Worm (Caenorhabditis elegans): ENCODE results near the gene ppfr-4.

Gene ppfr-4

DNA sequence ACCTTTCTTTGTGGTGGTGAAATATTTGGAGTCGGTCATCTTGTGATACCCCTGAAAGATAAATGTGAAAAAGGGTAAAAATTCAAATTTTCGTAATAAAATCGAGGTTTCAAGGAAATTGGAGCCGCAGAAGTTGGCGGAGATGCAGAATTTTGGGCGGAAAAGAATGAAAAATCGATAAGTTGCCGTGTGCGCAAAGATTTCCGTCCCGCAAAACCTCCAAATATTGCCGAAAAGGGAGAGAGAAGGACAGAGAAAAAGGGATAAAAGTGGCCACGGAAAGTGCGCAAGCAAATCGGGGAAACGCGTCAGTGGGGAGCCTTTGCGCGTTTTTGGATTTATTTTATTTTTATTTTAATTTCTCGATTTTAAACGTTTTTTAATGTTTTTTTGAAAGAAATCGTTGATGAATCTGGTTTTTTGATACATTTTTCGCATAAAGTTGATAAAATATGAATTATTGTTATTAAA is 22.7 kb upstream of the ppfr-4 start, which contains the start of gene apb-1 (continued):
- TF ChIP-seq ZK185.1 (tag; optimal IDR thresholded peaks at IDR 0.05; ENCODE audit: poor library complexity, severe bottlenecking) (no peak), ztf-25 (GFP tag; IDR thresholded peaks at IDR 0.05) (no peak), Y67H2A.10 (GFP tag; conservative IDR thresholded peaks at IDR 0.05) (0 out of 2 replicates have a peak, but pooled peaks have one; percentile 6), hmg-1.2 (GFP tag; IDR thresholded peaks at IDR 0.05) (peak; percentile 61), tlf-1 (GFP tag; optimal IDR thresholded peaks at IDR 0.05) (peak; percentile 79), rcor-1 (GFP tag; IDR thresholded peaks at IDR 0.05) (peak; percentile 92), nhr-179 (tag; optimal IDR thresholded peaks at IDR 0.05) (no peak), ztf-26 (tag; optimal IDR thresholded peaks at IDR 0.05) (peak; percentile 84), pha-4 (tag; optimal IDR thresholded peaks at IDR 0.05) (no peak), mxl-1 (tag; optimal IDR thresholded peaks at IDR 0.05) (no peak), ceh-27 (GFP tag; optimal IDR thresholded peaks at IDR 0.05) (no peak), ceh-40 (GFP tag; IDR thresholded peaks at IDR 0.05) (no peak), ceh-91 (GFP tag; IDR thresholded peaks at IDR 0.05) (peak; percentile 56), madf-10 (tag; optimal IDR thresholded peaks at IDR 0.05) (peak; percentile 62), hsf-1 (GFP tag; IDR thresholded peaks at IDR 0.05) (no peak; the same call in 1 of the 2 replicates), let-607 (tag; optimal IDR thresholded peaks at IDR 0.05) (peak in 1 of 2 experiments; percentile 73), dpff-1 (tag; optimal IDR thresholded peaks at IDR 0.05) (no peak), attf-6 (GFP tag; IDR thresholded peaks at IDR 0.05) (0 out of 2 replicates have a peak, but pooled peaks have one; percentile 55), hmg-20 (GFP tag; IDR thresholded peaks at IDR 0.05) (peak; percentile 88), attf-3 (GFP tag; conservative IDR thresholded peaks at IDR 0.05) (no peak; the same call in 1 of the 2 replicates), mcd-1 (GFP tag; IDR thresholded peaks at IDR 0.05) (peak; percentile 93), nhr-90 (tag; optimal IDR thresholded peaks at IDR 0.05) (no peak), Y95B8A.8 (GFP tag; IDR thresholded peaks at IDR 0.05) (0 out of 2 replicates have a peak, but pooled peaks have one; percentile 61), T07F8.4 (tag; optimal IDR thresholded peaks at IDR 0.05) (no peak), aptf-3 (GFP tag; IDR thresholded peaks at IDR 0.05) (no peak), ceh-79 (tag; optimal IDR thresholded peaks at IDR 0.05) (no peak), ceh-58 (GFP tag; IDR thresholded peaks at IDR 0.05) (no peak), nfyb-1 (GFP tag; IDR thresholded peaks at IDR 0.05) (peak; percentile 93), F57C9.4 (tag; optimal IDR thresholded peaks at IDR 0.05) (no peak), repo-1 (tag; optimal IDR thresholded peaks at IDR 0.05) (peak; percentile 79), rec-8 (tag; optimal IDR thresholded peaks at IDR 0.05) (no peak), hlh-12 (tag; optimal IDR thresholded peaks at IDR 0.05) (no peak), sptf-2 (GFP tag; optimal IDR thresholded peaks at IDR 0.05) (no peak), hrde-1 (tag; optimal IDR thresholded peaks at IDR 0.05; ENCODE audit: borderline replicate concordance) (no peak), K12H6.12 (tag; optimal IDR thresholded peaks at IDR 0.05) (peak; percentile 77), dpl-1 (GFP tag; optimal IDR thresholded peaks at IDR 0.05) (peak; percentile 28), egl-44 (GFP tag; IDR thresholded peaks at IDR 0.05) (peak; percentile 47; the same call in 1 of the 2 replicates), Y79H2A.3 (GFP tag; conservative IDR thresholded peaks at IDR 0.05) (no peak), nhr-80 (tag; optimal IDR thresholded peaks at IDR 0.05) (peak; percentile 25), F55B11.4 (tag; optimal IDR thresholded peaks at IDR 0.05; ENCODE audit: borderline replicate concordance, insufficient read depth) (no peak), nhr-120 (GFP tag; IDR thresholded peaks at IDR 0.05) (no peak), nfya-2 (GFP tag; IDR thresholded peaks at IDR 0.05) (no peak), cebp-2 (GFP tag; IDR thresholded peaks at IDR 0.05) (no peak), cebp-1 (GFP tag; IDR thresholded peaks at IDR 0.05) (no peak), cebp-1 (tag; optimal IDR thresholded peaks at IDR 0.05) (peak; percentile 91), T26A5.8 (tag; optimal IDR thresholded peaks at IDR 0.05) (no peak), C06A6.2 (GFP tag; conservative IDR thresholded peaks at IDR 0.05) (peak; percentile 83), egrh-3 (GFP tag; IDR thresholded peaks at IDR 0.05) (peak; percentile 39; the same call in 1 of the 2 replicates), madf-6 (GFP tag; IDR thresholded peaks at IDR 0.05) (peak; percentile 93)
